Worm (Caenorhabditis elegans) whole organism, young adult: ENCODE data around the gene T12B5.14.

Source experiments
- F57A8.1 ChIP-seq: fragments of 200-800 bp; sonication (Bioruptor generic); optimal IDR thresholded peaks from 2 replicates; lab custom pipeline; 2018; ENCODE audit warnings: mild to moderate bottlenecking, missing genetic modification characterization, moderate library complexity, missing compliant biosample characterization
- athp-1 ChIP-seq: sonication (generic microtip); optimal IDR thresholded peaks from 2 replicates; lab custom pipeline; 2017; ENCODE audit warnings: mild to moderate bottlenecking, missing genetic modification characterization, missing compliant biosample characterization
- dpl-1 ChIP-seq: fragments of 150-350 bp; optimal IDR thresholded peaks from 2 replicates; lab custom pipeline; 2014; ENCODE audit warnings: missing biosample characterization, missing genetic modification reagents, missing genetic modification characterization

DNA sequence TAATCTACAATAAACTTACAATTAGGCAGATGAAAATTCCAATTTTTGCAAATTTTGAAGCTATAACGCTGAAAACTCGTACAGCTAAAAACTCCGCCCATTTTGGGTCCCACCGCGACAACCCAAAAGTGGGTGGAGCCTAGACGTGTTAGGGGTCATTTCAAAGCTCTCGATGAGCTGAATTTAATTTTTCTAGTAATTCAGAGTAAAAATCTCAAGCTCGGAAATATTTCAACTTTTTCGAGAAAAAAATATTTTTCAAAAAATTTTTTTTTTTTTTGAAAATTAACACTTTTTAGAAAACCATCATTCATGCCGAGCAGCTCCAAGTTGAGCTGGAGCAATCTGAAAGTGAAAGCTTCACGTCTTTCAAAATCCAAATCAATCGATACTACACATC is 46.6 kb downstream of the T12B5.14 start, which contains the start of gene R06B10.7:
- no peak for TF ChIP-seq athp-1 (tag; lab: Kevin White, UChicago)
- TF ChIP-seq F57A8.1 (GFP tag; lab: Kevin White, UChicago): no peak
- no peak for TF ChIP-seq dpl-1 (GFP tag; lab: Kevin White, UChicago)
